Worm (Caenorhabditis elegans) whole organism, L1 larva: Measurements from ENCODE around the gene C23H3.5.
A peak's percentile ranks its signal among the peaks of the same experiment; 100 is the strongest.

ENCODE experiments used
- C34B4.2 ChIP-seq: sonication (generic microtip); optimal IDR thresholded peaks from 2 replicates; lab custom pipeline; 2017; ENCODE audit warnings: mild to moderate bottlenecking, missing genetic modification characterization, missing compliant biosample characterization
- F16B12.6 ChIP-seq: fragments of 150-350 bp; optimal IDR thresholded peaks from 2 replicates; lab custom pipeline; 2014; ENCODE audit warnings: missing biosample characterization, missing genetic modification characterization
- alr-1 ChIP-seq: fragments of 200-800 bp; sonication (Bioruptor generic); optimal IDR thresholded peaks from 2 replicates; lab custom pipeline; 2018; ENCODE audit warnings: borderline replicate concordance, mild to moderate bottlenecking, missing genetic modification characterization, missing compliant biosample characterization
- blmp-1 ChIP-seq: fragments of 150-350 bp; optimal IDR thresholded peaks from 2 replicates; lab custom pipeline; 2014; ENCODE audit warnings: missing biosample characterization, missing genetic modification characterization
- ceh-88 ChIP-seq: fragments of 200-800 bp; sonication (Bioruptor generic); IDR thresholded peaks from 2 replicates; pipeline ENCODE4 v1.3.6; 2022; ENCODE audit warnings: missing genetic modification characterization, missing compliant biosample characterization
- dpl-1 ChIP-seq, 3 experiments: fragments of 150-350 bp in 2 of 3; sonication (generic microtip) in 1 of 3; optimal IDR thresholded peaks; 2 replicates each; lab custom pipeline; 2014 to 2017; ENCODE audit warnings: missing biosample characterization in 3 of 3, missing genetic modification characterization in 3 of 3, missing genetic modification reagents in 3 of 3
- dsc-1 ChIP-seq: sonication (generic microtip); optimal IDR thresholded peaks from 2 replicates; lab custom pipeline; 2016; ENCODE audit warnings: mild to moderate bottlenecking, missing genetic modification characterization, missing compliant biosample characterization
- efl-1 ChIP-seq, 4 experiments: fragments of 150-350 bp; optimal IDR thresholded peaks in 3 of 4; peaks in 1 of 4; 1 replicate in 1 of 4; 2 replicates in 3 of 4; lab custom pipeline; 2014; ENCODE audit warnings: missing biosample characterization in 2 of 4, missing genetic modification characterization in 2 of 4, missing genetic modification reagents in 2 of 4
- elt-2 ChIP-seq: sonication (generic microtip); optimal IDR thresholded peaks from 2 replicates; lab custom pipeline; 2016; ENCODE audit warnings: missing genetic modification characterization, mild to moderate bottlenecking, inconsistent platforms, missing compliant biosample characterization, missing genetic modification reagents
- fkh-8 ChIP-seq: sonication (generic microtip); optimal IDR thresholded peaks from 2 replicates; lab custom pipeline; 2016; ENCODE audit warnings: mild to moderate bottlenecking, missing genetic modification characterization, missing compliant biosample characterization
- grh-1 ChIP-seq: fragments of 200-800 bp; sonication (Bioruptor generic); IDR thresholded peaks from 2 replicates; pipeline ENCODE4 v1.3.6; 2022; ENCODE audit warnings: missing genetic modification reagents, missing genetic modification characterization, missing compliant biosample characterization
- hlh-17 ChIP-seq: fragments of 200-800 bp; sonication (Bioruptor generic); optimal IDR thresholded peaks from 2 replicates; lab custom pipeline; 2018; ENCODE audit warnings: missing genetic modification characterization, mild to moderate bottlenecking, missing compliant biosample characterization, moderate library complexity, borderline replicate concordance
- lin-14 ChIP-seq: fragments of 200-800 bp; sonication (Bioruptor generic); optimal IDR thresholded peaks from 2 replicates; lab custom pipeline; 2018; ENCODE audit warnings: mild to moderate bottlenecking, missing genetic modification characterization, moderate library complexity, missing compliant biosample characterization
- lir-3 ChIP-seq: sonication (generic microtip); optimal IDR thresholded peaks from 2 replicates; lab custom pipeline; 2016; ENCODE audit warnings: mild to moderate bottlenecking, missing genetic modification characterization, moderate library complexity, missing compliant biosample characterization; ENCODE audit not compliant: poor library complexity
- mdl-1 ChIP-seq, 2 experiments: fragments of 150-350 bp; optimal IDR thresholded peaks; 2 replicates each; lab custom pipeline; 2014 to 2017; ENCODE audit warnings: missing biosample characterization in 2 of 2, missing genetic modification characterization in 2 of 2, inconsistent platforms in 1 of 2
- mep-1 ChIP-seq: fragments of 150-350 bp; optimal IDR thresholded peaks from 2 replicates; lab custom pipeline; 2014; ENCODE audit warnings: missing biosample characterization, missing genetic modification characterization
- nhr-11 ChIP-seq: fragments of 150-350 bp; optimal IDR thresholded peaks from 2 replicates; lab custom pipeline; 2014; ENCODE audit warnings: missing biosample characterization, missing genetic modification characterization
- nhr-237 ChIP-seq: fragments of 150-350 bp; optimal IDR thresholded peaks from 2 replicates; lab custom pipeline; 2014; ENCODE audit warnings: missing biosample characterization, missing genetic modification characterization
- nhr-47 ChIP-seq: sonication (generic microtip); optimal IDR thresholded peaks from 2 replicates; lab custom pipeline; 2016; ENCODE audit warnings: mild to moderate bottlenecking, missing genetic modification characterization, moderate library complexity, missing compliant biosample characterization
- nhr-71 ChIP-seq: sonication (generic microtip); optimal IDR thresholded peaks from 2 replicates; lab custom pipeline; 2016; ENCODE audit warnings: mild to moderate bottlenecking, missing genetic modification characterization, moderate library complexity, missing compliant biosample characterization
- nhr-77 ChIP-seq: fragments of 150-350 bp; optimal IDR thresholded peaks from 2 replicates; lab custom pipeline; 2014; ENCODE audit warnings: missing biosample characterization, missing genetic modification characterization
- pag-3 ChIP-seq: sonication (generic microtip); optimal IDR thresholded peaks from 2 replicates; lab custom pipeline; 2017; ENCODE audit warnings: missing genetic modification characterization, mild to moderate bottlenecking, missing compliant biosample characterization, antibody characterized with exemption, borderline replicate concordance; ENCODE audit not compliant: insufficient read depth
- rnt-1 ChIP-seq: sonication (generic microtip); optimal IDR thresholded peaks from 2 replicates; lab custom pipeline; 2016; ENCODE audit warnings: mild to moderate bottlenecking, missing genetic modification characterization, moderate library complexity, missing compliant biosample characterization
- skn-1 ChIP-seq: fragments of 150-350 bp; optimal IDR thresholded peaks from 2 replicates; lab custom pipeline; 2014; ENCODE audit warnings: missing biosample characterization, missing genetic modification characterization
- sup-37 ChIP-seq: fragments of 200-800 bp; sonication (Bioruptor generic); optimal IDR thresholded peaks from 2 replicates; lab custom pipeline; 2018; ENCODE audit warnings: mild to moderate bottlenecking, missing genetic modification characterization, missing compliant biosample characterization
- swsn-7 ChIP-seq: sonication (generic microtip); optimal IDR thresholded peaks from 2 replicates; lab custom pipeline; 2016; ENCODE audit warnings: missing genetic modification characterization, missing compliant biosample characterization
- unc-130 ChIP-seq: fragments of 150-350 bp; optimal IDR thresholded peaks from 2 replicates; lab custom pipeline; 2017; ENCODE audit warnings: missing biosample characterization, missing genetic modification characterization, inconsistent platforms
- zag-1 ChIP-seq: fragments of 150-350 bp; optimal IDR thresholded peaks from 2 replicates; lab custom pipeline; 2014; ENCODE audit warnings: missing biosample characterization, missing genetic modification characterization
- ztf-4 ChIP-seq: fragments of 150-350 bp; optimal IDR thresholded peaks from 2 replicates; lab custom pipeline; 2014; ENCODE audit warnings: missing biosample characterization, missing genetic modification characterization

The C23H3.5 gene

ce11 chrII:47280-47679 is at the start of gene C23H3.5:
Gene C23H3.5, plus strand, starts transcription at chrII:47580.
- TF ChIP-seq nhr-77 (no peak), C34B4.2 (tag; lab: Kevin White, UChicago) (no peak), F16B12.6 (tag; lab: Kevin White, UChicago) (no peak), mdl-1 (tag; optimal IDR thresholded peaks at IDR 0.05; lab: Kevin White, UChicago) (no peak), elt-2 (tag; lab: Kevin White, UChicago) (no peak), lin-14 (GFP tag; lab: Kevin White, UChicago) (no peak), hlh-17 (GFP tag; lab: Kevin White, UChicago) (no peak), mep-1 (tag; lab: Kevin White, UChicago) (no peak), nhr-237 (tag; lab: Kevin White, UChicago) (no peak), ztf-4 (tag; lab: Kevin White, UChicago) (no peak)

- TF ChIP-seq nhr-71 (tag; lab: Kevin White, UChicago) (no peak), unc-130 (no peak), mep-1 (tag; lab: Kevin White, UChicago) (peak; percentile 26), lin-14 (GFP tag; lab: Kevin White, UChicago) (peak; percentile 43), lir-3 (tag; lab: Kevin White, UChicago) (no peak), mdl-1 (tag; optimal IDR thresholded peaks at IDR 0.05; lab: Kevin White, UChicago) (no peak), dpl-1 (GFP tag; optimal IDR thresholded peaks at IDR 0.05; lab: Kevin White, UChicago) (peak in 1 of 3 experiments; percentile 1), swsn-7 (no peak), efl-1 (optimal IDR thresholded peaks at IDR 0.05; lab: Kevin White, UChicago) (peak in 1 of 2 experiments; percentile 0), efl-1 (GFP tag; optimal IDR thresholded peaks at IDR 0.05 in 1 of 2; lab: Kevin White, UChicago) (peak in 1 of 2 experiments; percentile 29), blmp-1 (tag; lab: Kevin White, UChicago) (peak; percentile 34), alr-1 (tag; lab: Kevin White, UChicago) (no peak)
Observed at ce11 chrII:586-985, 46.8 kb upstream of the C23H3.5 start.

ce11 chrII:1334-1898 is 46.0 kb upstream of the C23H3.5 start, which contains the start of gene 2L52.1:
Gene 2L52.1, plus strand, starts transcription at chrII:1848.
- peak; percentile 6 for TF ChIP-seq rnt-1 (tag; lab: Kevin White, UChicago)
- TF ChIP-seq mep-1 (tag; lab: Kevin White, UChicago) = peak; percentile 26
- no peak for TF ChIP-seq dpl-1 (GFP tag; optimal IDR thresholded peaks at IDR 0.05; lab: Kevin White, UChicago)
- TF ChIP-seq blmp-1 (tag; lab: Kevin White, UChicago) = peak; percentile 48

ce11 chrII:4793-5192 is 42.6 kb upstream of the C23H3.5 start:
- no peak for TF ChIP-seq pag-3 (tag; lab: Kevin White, UChicago)
- TF ChIP-seq efl-1 (optimal IDR thresholded peaks at IDR 0.05; lab: Kevin White, UChicago) = no peak
- TF ChIP-seq efl-1 (GFP tag; optimal IDR thresholded peaks at IDR 0.05 in 1 of 2; lab: Kevin White, UChicago) = peak in 1 of 2 experiments; percentile 82

- TF ChIP-seq mep-1 (tag; lab: Kevin White, UChicago) (no peak), grh-1 (GFP tag; lab: Robert Waterston, UW) (no peak), dsc-1 (no peak), sup-37 (GFP tag; lab: Kevin White, UChicago) (no peak), nhr-47 (no peak), nhr-71 (tag; lab: Kevin White, UChicago) (peak; percentile 46), nhr-11 (tag; lab: Kevin White, UChicago) (peak; percentile 45), fkh-8 (peak; percentile 86), skn-1 (tag; lab: Kevin White, UChicago) (no peak), zag-1 (tag; lab: Kevin White, UChicago) (no peak), ceh-88 (no peak)
Observed at ce11 chrII:6349-6748, 41.0 kb upstream of the C23H3.5 start, which contains the start of gene osta-1. Gene osta-1, plus strand, starts transcription at chrII:6657.
